Fruit fly (Drosophila melanogaster) Kc167 (cell line): Measurements from ENCODE around the gene Ras85D.

ENCODE experiments used
- Myc ChIP-seq: fragments of >200 bp; optimal IDR thresholded peaks from 2 replicates; lab custom pipeline; 2017; ENCODE audit warnings: missing external identifiers
- h ChIP-seq: fragments of >200 bp; optimal IDR thresholded peaks from 3 replicates; lab custom pipeline; 2018; ENCODE audit warnings: missing external identifiers
- psq ChIP-seq: fragments of >200 bp; optimal IDR thresholded peaks from 2 replicates; lab custom pipeline; 2017; ENCODE audit warnings: missing external identifiers

- no peak for TF ChIP-seq h (lab: Kevin White, UChicago)
- TF ChIP-seq psq (lab: Kevin White, UChicago), result no peak
- no peak for TF ChIP-seq Myc (lab: Kevin White, UChicago)
Observed at dm6 chr3R:9527907-9528842, 15.3 kb upstream of the Ras85D start.
